Fruit fly (Drosophila melanogaster) whole organism, embryonic: ENCODE measurements around the gene Usp10.

Experiments used
- B-H2 ChIP-seq: fragments of 200-800 bp; sonication (Bioruptor generic); optimal IDR thresholded peaks from 2 replicates; lab custom pipeline; 2018; ENCODE audit warnings: missing biosample characterization, mild to moderate bottlenecking, missing genetic modification characterization
- BtbVII ChIP-seq: fragments of 200-800 bp; sonication (Bioruptor generic); optimal IDR thresholded peaks from 3 replicates; lab custom pipeline; 2017; ENCODE audit warnings: missing biosample characterization, mild to moderate bottlenecking, missing genetic modification characterization
- CG10274 ChIP-seq: fragments of 200-800 bp; sonication (Bioruptor generic); optimal IDR thresholded peaks from 3 replicates; lab custom pipeline; 2017; ENCODE audit warnings: missing biosample characterization, mild to moderate bottlenecking, missing genetic modification characterization
- CG13894 ChIP-seq: fragments of 200-800 bp; sonication (Bioruptor generic); optimal IDR thresholded peaks from 3 replicates; lab custom pipeline; 2018; ENCODE audit warnings: missing biosample characterization, mild to moderate bottlenecking, missing genetic modification characterization, moderate library complexity
- CG15011 ChIP-seq: fragments of 200-800 bp; sonication (Bioruptor generic); optimal IDR thresholded peaks from 3 replicates; lab custom pipeline; 2018; ENCODE audit warnings: missing biosample characterization, mild to moderate bottlenecking, missing genetic modification characterization
- CG15269 ChIP-seq: fragments of 200-800 bp; sonication (Bioruptor generic); optimal IDR thresholded peaks from 2 replicates; lab custom pipeline; 2018; ENCODE audit warnings: missing biosample characterization, mild to moderate bottlenecking, missing genetic modification characterization, moderate library complexity
- CG15514 ChIP-seq: fragments of 200-800 bp; sonication (Bioruptor generic); optimal IDR thresholded peaks from 3 replicates; lab custom pipeline; 2017; ENCODE audit warnings: missing biosample characterization, missing genetic modification characterization, mild to moderate bottlenecking, moderate library complexity, missing genetic modification reagents
- CG15696 ChIP-seq: fragments of 200-800 bp; sonication (Bioruptor generic); optimal IDR thresholded peaks from 2 replicates; lab custom pipeline; 2019; ENCODE audit warnings: missing biosample characterization, mild to moderate bottlenecking, missing genetic modification characterization, moderate library complexity
- CG17328 ChIP-seq: fragments of 200-800 bp; sonication (Bioruptor generic); IDR thresholded peaks from 2 replicates; pipeline ENCODE4 v1.3.6; 2022; ENCODE audit warnings: missing biosample characterization, missing genetic modification characterization
- CG17568 ChIP-seq: fragments of 200-800 bp; sonication (Bioruptor generic); optimal IDR thresholded peaks from 2 replicates; lab custom pipeline; 2018; ENCODE audit warnings: missing biosample characterization, mild to moderate bottlenecking, missing genetic modification characterization, moderate library complexity
- CG1792 ChIP-seq: fragments of 200-800 bp; sonication (Bioruptor generic); optimal IDR thresholded peaks from 2 replicates; lab custom pipeline; 2016; ENCODE audit warnings: missing biosample characterization, missing genetic modification characterization
- CG1832 ChIP-seq: fragments of 200-800 bp; sonication (Bioruptor generic); optimal IDR thresholded peaks from 2 replicates; lab custom pipeline; 2017; ENCODE audit warnings: missing biosample characterization, mild to moderate bottlenecking, missing genetic modification characterization, inconsistent platforms
- CG3065 ChIP-seq: fragments of 200-800 bp; sonication (Bioruptor generic); optimal IDR thresholded peaks from 2 replicates; lab custom pipeline; 2016; ENCODE audit warnings: missing biosample characterization, missing genetic modification characterization
- CG4282 ChIP-seq: fragments of 200-800 bp; sonication (Bioruptor generic); optimal IDR thresholded peaks from 2 replicates; lab custom pipeline; 2016; ENCODE audit warnings: missing biosample characterization, missing genetic modification characterization
- CG4424 ChIP-seq: fragments of 200-800 bp; sonication (Bioruptor generic); optimal IDR thresholded peaks from 3 replicates; lab custom pipeline; 2016; ENCODE audit warnings: missing biosample characterization, missing genetic modification characterization
- CG6272 ChIP-seq: fragments of 200-800 bp; sonication (Bioruptor generic); IDR thresholded peaks from 2 replicates; pipeline ENCODE4 v1.3.6; 2022; ENCODE audit warnings: missing biosample characterization, missing genetic modification characterization
- CG6654 ChIP-seq: fragments of 200-800 bp; sonication (Bioruptor generic); optimal IDR thresholded peaks from 2 replicates; lab custom pipeline; 2017; ENCODE audit warnings: missing biosample characterization, mild to moderate bottlenecking, missing genetic modification characterization
- CG9727 ChIP-seq: fragments of 200-800 bp; sonication (Bioruptor generic); optimal IDR thresholded peaks from 3 replicates; lab custom pipeline; 2017; ENCODE audit warnings: missing biosample characterization, mild to moderate bottlenecking, missing genetic modification characterization
- CoRest ChIP-seq: fragments of 200-800 bp; sonication (Bioruptor generic); optimal IDR thresholded peaks from 3 replicates; lab custom pipeline; 2018; ENCODE audit warnings: missing biosample characterization, mild to moderate bottlenecking, missing genetic modification characterization, moderate library complexity
- Dbx ChIP-seq: fragments of 200-800 bp; sonication (Bioruptor generic); IDR thresholded peaks from 3 replicates; pipeline ENCODE4 v1.3.6; 2022; ENCODE audit warnings: missing biosample characterization, missing genetic modification characterization
- E2f1 ChIP-seq: fragments of 200-800 bp; sonication (Bioruptor generic); IDR thresholded peaks from 2 replicates; pipeline ENCODE4 v1.3.6; 2022; ENCODE audit warnings: missing biosample characterization, missing genetic modification characterization
- Eip74EF ChIP-seq, 2 experiments: fragments of 200-800 bp in 1 of 2; fragments of >200 bp in 1 of 2; sonication (Bioruptor generic) in 1 of 2; optimal IDR thresholded peaks; 2 replicates each; lab custom pipeline; 2017 to 2019; ENCODE audit warnings: missing biosample characterization in 2 of 2, missing genetic modification characterization in 2 of 2, mild to moderate bottlenecking in 1 of 2, moderate library complexity in 1 of 2
- Hand ChIP-seq: fragments of 200-800 bp; sonication (Bioruptor generic); optimal IDR thresholded peaks from 2 replicates; lab custom pipeline; 2017; ENCODE audit warnings: mild to moderate bottlenecking, missing biosample characterization, missing genetic modification reagents, missing genetic modification characterization
- HmgZ ChIP-seq: fragments of 200-800 bp; sonication (Bioruptor generic); optimal IDR thresholded peaks from 2 replicates; lab custom pipeline; 2018; ENCODE audit warnings: missing biosample characterization, mild to moderate bottlenecking, missing genetic modification characterization
- Hr78 ChIP-seq, 2 experiments: fragments of 200-800 bp in 1 of 2; fragments of >200 bp in 1 of 2; sonication (Bioruptor generic) in 1 of 2; optimal IDR thresholded peaks; 2 replicates each; lab custom pipeline; 2017 to 2019; ENCODE audit warnings: missing biosample characterization in 2 of 2, missing genetic modification characterization in 2 of 2, mild to moderate bottlenecking in 1 of 2, moderate library complexity in 1 of 2
- Lpt ChIP-seq: fragments of >200 bp; optimal IDR thresholded peaks from 2 replicates; lab custom pipeline; 2018; ENCODE audit warnings: missing biosample characterization, missing genetic modification characterization
- NC2α ChIP-seq: fragments of 200-800 bp; sonication (Bioruptor generic); optimal IDR thresholded peaks from 2 replicates; lab custom pipeline; 2016; ENCODE audit warnings: missing biosample characterization, missing genetic modification characterization
- NC2β ChIP-seq: fragments of 200-800 bp; sonication (Bioruptor generic); optimal IDR thresholded peaks from 2 replicates; lab custom pipeline; 2016; ENCODE audit warnings: missing biosample characterization, missing genetic modification characterization
- Nf-YA ChIP-seq: fragments of 200-800 bp; sonication (Bioruptor generic); IDR thresholded peaks from 2 replicates; pipeline ENCODE4 v1.3.6; 2022; ENCODE audit warnings: missing biosample characterization, missing genetic modification characterization
- Pdp1 ChIP-seq, 2 experiments: fragments of 200-800 bp; sonication (Bioruptor generic); optimal IDR thresholded peaks; 3 replicates each; lab custom pipeline; 2016; ENCODE audit warnings: missing biosample characterization in 2 of 2, missing genetic modification characterization in 2 of 2, mild to moderate bottlenecking in 1 of 2, moderate library complexity in 1 of 2
- Xrp1 ChIP-seq: fragments of 200-800 bp; sonication (Bioruptor generic); IDR thresholded peaks from 2 replicates; pipeline ENCODE4 v1.3.6; 2022; ENCODE audit warnings: missing biosample characterization, missing genetic modification characterization
- amos ChIP-seq: fragments of 200-800 bp; sonication (Bioruptor generic); IDR thresholded peaks from 2 replicates; pipeline ENCODE4 v1.3.6; 2022; ENCODE audit warnings: missing biosample characterization, missing genetic modification characterization; ENCODE audit not compliant: partially characterized antibody
- bsh ChIP-seq, 2 experiments: fragments of 200-800 bp; sonication (Bioruptor generic); optimal IDR thresholded peaks; 2 replicates each; lab custom pipeline; 2017 to 2018; ENCODE audit warnings: mild to moderate bottlenecking in 2 of 2, missing biosample characterization in 2 of 2, missing genetic modification characterization in 2 of 2, moderate library complexity in 1 of 2
- cad ChIP-seq: fragments of >200 bp; optimal IDR thresholded peaks from 2 replicates; lab custom pipeline; 2017; ENCODE audit warnings: missing biosample characterization, missing genetic modification characterization
- cato ChIP-seq: fragments of 200-800 bp; sonication (Bioruptor generic); optimal IDR thresholded peaks from 2 replicates; lab custom pipeline; 2016; ENCODE audit warnings: missing biosample characterization, missing genetic modification characterization, borderline replicate concordance
- caup ChIP-seq: fragments of 200-800 bp; sonication (Bioruptor generic); optimal IDR thresholded peaks from 3 replicates; lab custom pipeline; 2017; ENCODE audit warnings: missing biosample characterization, mild to moderate bottlenecking, missing genetic modification characterization, moderate library complexity; ENCODE audit not compliant: severe bottlenecking
- cwo ChIP-seq: fragments of 200-800 bp; sonication (Bioruptor generic); optimal IDR thresholded peaks from 3 replicates; lab custom pipeline; 2017; ENCODE audit warnings: missing biosample characterization, missing genetic modification characterization, mild to moderate bottlenecking, moderate library complexity, missing genetic modification reagents
- disco-r ChIP-seq: fragments of 200-800 bp; sonication (Bioruptor generic); optimal IDR thresholded peaks from 2 replicates; lab custom pipeline; 2016; ENCODE audit warnings: missing biosample characterization, missing genetic modification characterization
- knrl ChIP-seq: fragments of 200-800 bp; sonication (Bioruptor generic); IDR thresholded peaks from 3 replicates; pipeline ENCODE4 v1.3.6; 2022; ENCODE audit warnings: missing biosample characterization, missing genetic modification characterization; ENCODE audit not compliant: partially characterized antibody
- pho ChIP-seq: fragments of 200-800 bp; sonication (Bioruptor generic); optimal IDR thresholded peaks from 2 replicates; lab custom pipeline; 2016; ENCODE audit warnings: missing biosample characterization, missing genetic modification characterization
- pita ChIP-seq: fragments of 200-800 bp; sonication (Bioruptor generic); optimal IDR thresholded peaks from 2 replicates; lab custom pipeline; 2017; ENCODE audit warnings: missing biosample characterization, mild to moderate bottlenecking, missing genetic modification characterization
- ro ChIP-seq: fragments of 200-800 bp; sonication (Bioruptor generic); IDR thresholded peaks from 2 replicates; pipeline ENCODE4 v1.3.6; 2022; ENCODE audit warnings: missing biosample characterization, missing genetic modification characterization
- sima ChIP-seq: fragments of 200-800 bp; sonication (Bioruptor generic); optimal IDR thresholded peaks from 2 replicates; lab custom pipeline; 2016; ENCODE audit warnings: missing biosample characterization, missing genetic modification characterization
- tna ChIP-seq: fragments of 200-800 bp; sonication (Bioruptor generic); IDR thresholded peaks from 2 replicates; pipeline ENCODE4 v1.3.6; 2022; ENCODE audit warnings: missing biosample characterization, missing genetic modification characterization; ENCODE audit not compliant: partially characterized antibody
- unc-4 ChIP-seq: fragments of 200-800 bp; sonication (Bioruptor generic); IDR thresholded peaks from 2 replicates; pipeline ENCODE4 v1.3.6; 2022; ENCODE audit warnings: missing biosample characterization, missing genetic modification characterization; ENCODE audit not compliant: partially characterized antibody
- vfl ChIP-seq: fragments of 200-800 bp; sonication (Bioruptor generic); optimal IDR thresholded peaks from 2 replicates; lab custom pipeline; 2016; ENCODE audit warnings: missing biosample characterization, missing genetic modification characterization
- zfh1 ChIP-seq: fragments of 200-800 bp; sonication (Bioruptor generic); IDR thresholded peaks from 3 replicates; pipeline ENCODE4 v1.3.6; 2022; ENCODE audit warnings: missing biosample characterization, missing genetic modification characterization

Gene Usp10

dm6 chr3L:832897-833857, 38.5 kb upstream of the Usp10 start, which contains the start of gene Sf3b3 (continued):
- TF ChIP-seq pho (no peak), CG3065 (no peak), bsh (GFP tag; optimal IDR thresholded peaks at IDR 0.05; lab: Kevin White, UChicago) (no peak), BtbVII (peak; percentile 7), caup (GFP tag; lab: Kevin White, UChicago) (no peak), E2f1 (GFP tag; lab: Robert Waterston, UW) (no peak), Nf-YA (GFP tag; lab: Robert Waterston, UW) (no peak), NC2α (no peak), ro (GFP tag; lab: Robert Waterston, UW) (no peak), CG15269 (tag; lab: Kevin White, UChicago) (no peak), Dbx (GFP tag; lab: Robert Waterston, UW) (peak; percentile 60; the same call in 1 of the 3 replicates), sima (no peak), CG6654 (GFP tag; lab: Kevin White, UChicago) (no peak), Hr78 (GFP tag; optimal IDR thresholded peaks at IDR 0.05; lab: Kevin White, UChicago) (no peak), CG6272 (GFP tag; lab: Robert Waterston, UW) (0 out of 2 replicates have a peak, but pooled peaks have one; percentile 34), Lpt (GFP tag; lab: Kevin White, UChicago) (no peak), amos (GFP tag; lab: Robert Waterston, UW) (peak; percentile 76), CG13894 (peak; percentile 28), pita (GFP tag; lab: Kevin White, UChicago) (no peak), HmgZ (tag; lab: Kevin White, UChicago) (no peak), CoRest (no peak), CG1792 (no peak), B-H2 (GFP tag; lab: Kevin White, UChicago) (no peak), unc-4 (GFP tag; lab: Robert Waterston, UW) (peak; percentile 50), NC2β (GFP tag; lab: Kevin White, UChicago) (no peak), CG4282 (GFP tag; lab: Kevin White, UChicago) (no peak), vfl (no peak), CG15696 (tag; lab: Kevin White, UChicago) (no peak), CG17568 (GFP tag; lab: Kevin White, UChicago) (no peak), CG15514 (GFP tag; lab: Kevin White, UChicago) (peak; percentile 57), disco-r (no peak), tna (GFP tag; lab: Robert Waterston, UW) (no peak; the same call in none of the 2 replicates), Pdp1 (GFP tag; optimal IDR thresholded peaks at IDR 0.05; lab: Kevin White, UChicago) (peak; percentile 7 to 24), CG1832 (GFP tag; lab: Kevin White, UChicago) (no peak), Xrp1 (GFP tag; lab: Robert Waterston, UW) (no peak), cato (GFP tag; lab: Kevin White, UChicago) (no peak), CG9727 (GFP tag; lab: Kevin White, UChicago) (peak; percentile 56), knrl (GFP tag; lab: Robert Waterston, UW) (peak; percentile 55), zfh1 (GFP tag; lab: Robert Waterston, UW) (0 out of 3 replicates have a peak, but pooled peaks have one; percentile 41), cad (GFP tag; lab: Kevin White, UChicago) (no peak), Eip74EF (GFP tag; optimal IDR thresholded peaks at IDR 0.05; lab: Kevin White, UChicago) (no peak), CG10274 (GFP tag; lab: Kevin White, UChicago) (no peak), Hand (GFP tag; lab: Kevin White, UChicago) (no peak), cwo (GFP tag; lab: Kevin White, UChicago) (peak; percentile 28), CG15011 (GFP tag; lab: Kevin White, UChicago) (no peak), CG4424 (GFP tag; lab: Kevin White, UChicago) (peak; percentile 23), CG17328 (GFP tag; lab: Robert Waterston, UW) (0 out of 2 replicates have a peak, but pooled peaks have one; percentile 4)
